In genomic region chrII:13834380-13835194, ce11 we compare ENCODE assay signal across 3 worm cellular contexts.
TF ChIP-seq lines count a peak whose summit lies in the region.

No protein-coding gene starts in this region.

TF ChIP-seq in whole organism, L1 larva, 84 proteins besides CTCF, POLR2A, EP300 and RAD21 (continued from another document and continues in another):
- peak in 3 of 6 experiments; percentile 32 to 80 (median 78) for TF ChIP-seq elt-3 (tag; optimal IDR thresholded peaks at IDR 0.05; lab: Kevin White, UChicago)
- no peak for TF ChIP-seq ets-5 (GFP tag; IDR thresholded peaks at IDR 0.05; lab: Robert Waterston, UW)
- TF ChIP-seq elt-2 (tag; optimal IDR thresholded peaks at IDR 0.05; lab: Kevin White, UChicago): peak; percentile 70
- TF ChIP-seq isw-1 (GFP tag; IDR thresholded peaks at IDR 0.05; lab: Robert Waterston, UW): peak; percentile 72
- peak; percentile 85 for TF ChIP-seq ama-1 (optimal IDR thresholded peaks at IDR 0.05; lab: Kevin White, UChicago)
- TF ChIP-seq sup-37 (GFP tag; optimal IDR thresholded peaks at IDR 0.05; lab: Kevin White, UChicago): peak; percentile 65
- peak; percentile 58 for TF ChIP-seq fkh-4 (tag; optimal IDR thresholded peaks at IDR 0.05; lab: Kevin White, UChicago; ENCODE audit: borderline replicate concordance)
- peak; percentile 12 for TF ChIP-seq nhr-11 (tag; optimal IDR thresholded peaks at IDR 0.05; lab: Kevin White, UChicago)
- TF ChIP-seq tbx-2 (tag; optimal IDR thresholded peaks at IDR 0.05; lab: Kevin White, UChicago): peak; percentile 94
- TF ChIP-seq lin-35 (GFP tag; optimal IDR thresholded peaks at IDR 0.05; lab: Kevin White, UChicago): peak; percentile 85 to 89
- TF ChIP-seq nhr-77 (tag; optimal IDR thresholded peaks at IDR 0.05; lab: Kevin White, UChicago): peak; percentile 91
- TF ChIP-seq lin-39 (tag; optimal IDR thresholded peaks at IDR 0.05; lab: Kevin White, UChicago): peak; percentile 92
- peak; percentile 97 for TF ChIP-seq nhr-20 (tag; optimal IDR thresholded peaks at IDR 0.05; lab: Kevin White, UChicago)
- peak; percentile 94 for TF ChIP-seq lin-13 (GFP tag; optimal IDR thresholded peaks at IDR 0.05; lab: Kevin White, UChicago)
- TF ChIP-seq egl-13 (tag; optimal IDR thresholded peaks at IDR 0.05; lab: Kevin White, UChicago): peak; percentile 94
- TF ChIP-seq swsn-7 (tag; optimal IDR thresholded peaks at IDR 0.05; lab: Kevin White, UChicago): peak; percentile 97
- peak; percentile 65 for TF ChIP-seq skn-1 (tag; optimal IDR thresholded peaks at IDR 0.05; lab: Kevin White, UChicago)
- TF ChIP-seq blmp-1 (tag; optimal IDR thresholded peaks at IDR 0.05; lab: Kevin White, UChicago): peak; percentile 78
- TF ChIP-seq snu-23 (GFP tag; optimal IDR thresholded peaks at IDR 0.05; lab: Kevin White, UChicago): peak; percentile 97
- TF ChIP-seq ceh-8 (GFP tag; optimal IDR thresholded peaks at IDR 0.05; lab: Kevin White, UChicago): peak; percentile 94
- TF ChIP-seq F16B12.6 (tag; optimal IDR thresholded peaks at IDR 0.05; lab: Kevin White, UChicago): peak; percentile 65
- TF ChIP-seq C16A3.4 (tag; optimal IDR thresholded peaks at IDR 0.05; lab: Kevin White, UChicago): peak; percentile 95
- TF ChIP-seq unc-98 (GFP tag; IDR thresholded peaks at IDR 0.05; lab: Robert Waterston, UW): no peak
- no peak for TF ChIP-seq zag-1 (tag; optimal IDR thresholded peaks at IDR 0.05; lab: Kevin White, UChicago)
- peak; percentile 50 for TF ChIP-seq Y116A8C.19 (tag; optimal IDR thresholded peaks at IDR 0.05; lab: Kevin White, UChicago; ENCODE audit: borderline replicate concordance)
- peak; percentile 95 for TF ChIP-seq aly-2 (tag; optimal IDR thresholded peaks at IDR 0.05; lab: Kevin White, UChicago)
- TF ChIP-seq nhr-76 (tag; optimal IDR thresholded peaks at IDR 0.05; lab: Kevin White, UChicago): peak; percentile 54
- peak; percentile 61 for TF ChIP-seq aha-1 (tag; optimal IDR thresholded peaks at IDR 0.05; lab: Kevin White, UChicago)
- TF ChIP-seq C34B4.2 (tag; optimal IDR thresholded peaks at IDR 0.05; lab: Kevin White, UChicago): no peak
- peak; percentile 89 for TF ChIP-seq sox-4 (tag; optimal IDR thresholded peaks at IDR 0.05; lab: Kevin White, UChicago)
- peak; percentile 71 to 81 (median 78) for TF ChIP-seq dpl-1 (GFP tag; optimal IDR thresholded peaks at IDR 0.05; lab: Kevin White, UChicago)
- TF ChIP-seq nhr-237 (tag; optimal IDR thresholded peaks at IDR 0.05; lab: Kevin White, UChicago): peak; percentile 62
- peak; percentile 88 for TF ChIP-seq zip-4 (GFP tag; optimal IDR thresholded peaks at IDR 0.05; lab: Kevin White, UChicago)
- peak; percentile 84 for TF ChIP-seq fkh-10 (GFP tag; optimal IDR thresholded peaks at IDR 0.05; lab: Kevin White, UChicago)
- peak; percentile 92 for TF ChIP-seq lin-14 (GFP tag; optimal IDR thresholded peaks at IDR 0.05; lab: Kevin White, UChicago)
- TF ChIP-seq mef-2 (tag; optimal IDR thresholded peaks at IDR 0.05; lab: Kevin White, UChicago): peak; percentile 49
- peak; percentile 97 for TF ChIP-seq unc-130 (tag; optimal IDR thresholded peaks at IDR 0.05; lab: Kevin White, UChicago)
- TF ChIP-seq ceh-88 (GFP tag; IDR thresholded peaks at IDR 0.05; lab: Robert Waterston, UW): peak; percentile 86
- TF ChIP-seq nhr-85 (tag; lab: Kevin White, UChicago): peak; percentile 93
- peak; percentile 98 for TF ChIP-seq nhr-47 (tag; optimal IDR thresholded peaks at IDR 0.05; lab: Kevin White, UChicago)
- no peak for TF ChIP-seq ceh-63 (GFP tag; optimal IDR thresholded peaks at IDR 0.05; lab: Kevin White, UChicago)
- TF ChIP-seq nhr-19 (GFP tag; conservative IDR thresholded peaks at IDR 0.05; lab: Robert Waterston, UW): peak; percentile 92
- no peak for TF ChIP-seq egl-27 (tag; optimal IDR thresholded peaks at IDR 0.05; lab: Kevin White, UChicago)
- peak; percentile 90 for TF ChIP-seq fos-1 (tag; optimal IDR thresholded peaks at IDR 0.05; lab: Kevin White, UChicago)

TF ChIP-seq in whole organism, L3 larva, 47 proteins besides CTCF, POLR2A, EP300 and RAD21 (continued from another document):
- TF ChIP-seq elt-1 (tag; optimal IDR thresholded peaks at IDR 0.05; lab: Kevin White, UChicago) (peak; percentile 53), nhr-12 (tag; optimal IDR thresholded peaks at IDR 0.05; lab: Kevin White, UChicago) (no peak), mml-1 (tag; optimal IDR thresholded peaks at IDR 0.05; lab: Kevin White, UChicago) (peak; percentile 41), ztf-11 (tag; optimal IDR thresholded peaks at IDR 0.05; lab: Kevin White, UChicago) (no peak), fos-1 (tag; optimal IDR thresholded peaks at IDR 0.05; lab: Kevin White, UChicago) (peak; percentile 57), skn-1 (tag; optimal IDR thresholded peaks at IDR 0.05; lab: Kevin White, UChicago) (peak; percentile 90), nhr-76 (tag; optimal IDR thresholded peaks at IDR 0.05; lab: Kevin White, UChicago) (no peak), pqm-1 (tag; optimal IDR thresholded peaks at IDR 0.05; lab: Kevin White, UChicago) (peak; percentile 46), ztf-4 (tag; optimal IDR thresholded peaks at IDR 0.05; lab: Kevin White, UChicago) (peak; percentile 27), nfya-1 (tag; optimal IDR thresholded peaks at IDR 0.05; lab: Kevin White, UChicago; ENCODE audit: insufficient read depth) (peak; percentile 93), elt-3 (tag; optimal IDR thresholded peaks at IDR 0.05; lab: Kevin White, UChicago) (peak in 1 of 3 experiments; percentile 25), ceh-16 (tag; optimal IDR thresholded peaks at IDR 0.05; lab: Kevin White, UChicago) (no peak), aly-2 (tag; optimal IDR thresholded peaks at IDR 0.05; lab: Kevin White, UChicago) (no peak), tbx-2 (tag; optimal IDR thresholded peaks at IDR 0.05; lab: Kevin White, UChicago) (peak; percentile 92), fkh-2 (tag; optimal IDR thresholded peaks at IDR 0.05; lab: Kevin White, UChicago) (no peak), elt-2 (tag; optimal IDR thresholded peaks at IDR 0.05; lab: Kevin White, UChicago) (peak; percentile 60), ama-1 (optimal IDR thresholded peaks at IDR 0.05; lab: Kevin White, UChicago) (peak; percentile 32), lsy-12 (tag; optimal IDR thresholded peaks at IDR 0.05; lab: Kevin White, UChicago) (peak; percentile 73), egl-5 (tag; optimal IDR thresholded peaks at IDR 0.05; lab: Kevin White, UChicago) (peak; percentile 89), ceh-82 (tag; optimal IDR thresholded peaks at IDR 0.05; lab: Kevin White, UChicago) (peak; percentile 86), egl-27 (tag; optimal IDR thresholded peaks at IDR 0.05; lab: Kevin White, UChicago) (peak; percentile 65), hmg-11 (tag; optimal IDR thresholded peaks at IDR 0.05; lab: Kevin White, UChicago) (peak; percentile 96), nhr-25 (tag; optimal IDR thresholded peaks at IDR 0.05; lab: Kevin White, UChicago) (peak; percentile 93)

TF ChIP-seq in whole organism, young adult, 124 proteins besides CTCF, POLR2A, EP300 and RAD21 (continued from another document and continues in another):
- TF ChIP-seq nfyb-1 (GFP tag; IDR thresholded peaks at IDR 0.05; lab: Robert Waterston, UW) (peak; percentile 92), repo-1 (tag; optimal IDR thresholded peaks at IDR 0.05; lab: Kevin White, UChicago) (peak; percentile 77), mel-28 (tag; optimal IDR thresholded peaks at IDR 0.05; lab: Kevin White, UChicago; ENCODE audit: borderline replicate concordance) (peak; percentile 54), gei-17 (GFP tag; optimal IDR thresholded peaks at IDR 0.05; lab: Kevin White, UChicago) (peak; percentile 81), egrh-3 (GFP tag; IDR thresholded peaks at IDR 0.05; lab: Robert Waterston, UW) (no peak), aptf-3 (GFP tag; IDR thresholded peaks at IDR 0.05; lab: Robert Waterston, UW) (0 out of 2 replicates have a peak, but pooled peaks have one; percentile 32), ztf-28 (GFP tag; IDR thresholded peaks at IDR 0.05; lab: Robert Waterston, UW) (0 out of 2 replicates have a peak, but pooled peaks have one; percentile 30), egl-44 (GFP tag; IDR thresholded peaks at IDR 0.05; lab: Robert Waterston, UW) (peak; percentile 66; the same call in 1 of the 2 replicates), nhr-90 (tag; optimal IDR thresholded peaks at IDR 0.05; lab: Kevin White, UChicago) (peak; percentile 47), ekl-4 (GFP tag; IDR thresholded peaks at IDR 0.05; lab: Robert Waterston, UW) (peak; percentile 63), dpff-1 (tag; optimal IDR thresholded peaks at IDR 0.05; lab: Kevin White, UChicago) (peak; percentile 45), cebp-1 (GFP tag; IDR thresholded peaks at IDR 0.05; lab: Robert Waterston, UW) (peak; percentile 84), cebp-1 (tag; optimal IDR thresholded peaks at IDR 0.05; lab: Kevin White, UChicago) (peak; percentile 90), nhr-27 (tag; optimal IDR thresholded peaks at IDR 0.05; lab: Kevin White, UChicago) (no peak), lsl-1 (GFP tag; optimal IDR thresholded peaks at IDR 0.05; lab: Kevin White, UChicago) (peak; percentile 5), nhr-80 (tag; optimal IDR thresholded peaks at IDR 0.05; lab: Kevin White, UChicago) (peak; percentile 44), Y53G8AR.9 (GFP tag; conservative IDR thresholded peaks at IDR 0.05; lab: Robert Waterston, UW) (peak; percentile 80), egl-18 (GFP tag; IDR thresholded peaks at IDR 0.05; lab: Robert Waterston, UW) (peak; percentile 59; the same call in 1 of the 2 replicates), B0336.3 (GFP tag; IDR thresholded peaks at IDR 0.05; lab: Robert Waterston, UW) (peak; percentile 53; the same call in 1 of the 2 replicates), madf-3 (GFP tag; IDR thresholded peaks at IDR 0.05; lab: Robert Waterston, UW) (0 out of 2 replicates have a peak, but pooled peaks have one; percentile 46), lsy-27 (tag; optimal IDR thresholded peaks at IDR 0.05; lab: Kevin White, UChicago; ENCODE audit: borderline replicate concordance, insufficient read depth) (no peak), F22D6.2 (tag; optimal IDR thresholded peaks at IDR 0.05; lab: Kevin White, UChicago) (peak; percentile 66), die-1 (tag; optimal IDR thresholded peaks at IDR 0.05; lab: Kevin White, UChicago) (peak; percentile 58), D2030.7 (GFP tag; IDR thresholded peaks at IDR 0.05; lab: Robert Waterston, UW) (peak; percentile 41), Y79H2A.3 (GFP tag; conservative IDR thresholded peaks at IDR 0.05; lab: Robert Waterston, UW) (no peak), dox-1 (GFP tag; IDR thresholded peaks at IDR 0.05; lab: Robert Waterston, UW) (peak; percentile 76; the same call in 1 of the 2 replicates), tbp1 (GFP tag; optimal IDR thresholded peaks at IDR 0.05; lab: Kevin White, UChicago) (peak; percentile 90), snpc-1.1 (tag; optimal IDR thresholded peaks at IDR 0.05; lab: Kevin White, UChicago; ENCODE audit: insufficient read depth) (peak; percentile 87), madf-8 (GFP tag; conservative IDR thresholded peaks at IDR 0.05; lab: Robert Waterston, UW) (0 out of 2 replicates have a peak, but pooled peaks have one; percentile 9), K11D2.4 (GFP tag; IDR thresholded peaks at IDR 0.05; lab: Robert Waterston, UW) (peak; percentile 67), nhr-179 (tag; optimal IDR thresholded peaks at IDR 0.05; lab: Kevin White, UChicago) (no peak), rpc-1 (optimal IDR thresholded peaks at IDR 0.05; lab: Kevin White, UChicago) (peak; percentile 79), rpc-1 (tag; optimal IDR thresholded peaks at IDR 0.05; lab: Kevin White, UChicago) (peak; percentile 78), ztf-18 (tag; optimal IDR thresholded peaks at IDR 0.05; lab: Kevin White, UChicago) (peak; percentile 39), F57A8.1 (GFP tag; optimal IDR thresholded peaks at IDR 0.05; lab: Kevin White, UChicago) (no peak), ceh-40 (GFP tag; IDR thresholded peaks at IDR 0.05; lab: Robert Waterston, UW) (no peak), unc-62 (GFP tag; optimal IDR thresholded peaks at IDR 0.05; lab: Kevin White, UChicago) (no peak), F52B5.7 (tag; optimal IDR thresholded peaks at IDR 0.05; lab: Kevin White, UChicago) (peak; percentile 53), mcd-1 (GFP tag; IDR thresholded peaks at IDR 0.05; lab: Robert Waterston, UW) (peak; percentile 90), chd-7 (tag; optimal IDR thresholded peaks at IDR 0.05; lab: Kevin White, UChicago) (peak; percentile 80), F49E8.2 (tag; optimal IDR thresholded peaks at IDR 0.05; lab: Kevin White, UChicago; ENCODE audit: insufficient read depth) (no peak), snpc-1.3 (tag; optimal IDR thresholded peaks at IDR 0.05; lab: Kevin White, UChicago; ENCODE audit: insufficient read depth) (peak; percentile 41), athp-1 (tag; optimal IDR thresholded peaks at IDR 0.05; lab: Kevin White, UChicago) (peak; percentile 54), sptf-2 (GFP tag; optimal IDR thresholded peaks at IDR 0.05; lab: Kevin White, UChicago) (no peak), T26A5.8 (tag; optimal IDR thresholded peaks at IDR 0.05; lab: Kevin White, UChicago) (no peak), K12H6.12 (tag; optimal IDR thresholded peaks at IDR 0.05; lab: Kevin White, UChicago) (peak; percentile 85), snpc-4 (GFP tag; optimal IDR thresholded peaks at IDR 0.05; lab: Kevin White, UChicago) (peak; percentile 97), snpc-4 (tag; optimal IDR thresholded peaks at IDR 0.05; lab: Kevin White, UChicago) (peak; percentile 98 to 100 (median 100)), F55B11.4 (tag; optimal IDR thresholded peaks at IDR 0.05; lab: Kevin White, UChicago; ENCODE audit: borderline replicate concordance, insufficient read depth) (no peak), zim-3 (tag; optimal IDR thresholded peaks at IDR 0.05; lab: Kevin White, UChicago) (peak; percentile 71), ztf-3 (GFP tag; optimal IDR thresholded peaks at IDR 0.05; lab: Kevin White, UChicago) (peak; percentile 14), B0035.1 (tag; optimal IDR thresholded peaks at IDR 0.05; lab: Kevin White, UChicago) (peak; percentile 33), ZK185.1 (tag; optimal IDR thresholded peaks at IDR 0.05; lab: Kevin White, UChicago; ENCODE audit: poor library complexity, severe bottlenecking) (peak; percentile 89), attf-6 (GFP tag; IDR thresholded peaks at IDR 0.05; lab: Robert Waterston, UW) (peak; percentile 67), fkh-3 (tag; optimal IDR thresholded peaks at IDR 0.05; lab: Kevin White, UChicago) (peak; percentile 28), xnd-1 (tag; optimal IDR thresholded peaks at IDR 0.05; lab: Kevin White, UChicago) (no peak), F10E7.11 (tag; optimal IDR thresholded peaks at IDR 0.05; lab: Kevin White, UChicago) (no peak), ceh-100 (GFP tag; IDR thresholded peaks at IDR 0.05; lab: Robert Waterston, UW) (peak; percentile 68), unc-130 (GFP tag; optimal IDR thresholded peaks at IDR 0.05; lab: Kevin White, UChicago) (peak; percentile 16), hrde-1 (tag; optimal IDR thresholded peaks at IDR 0.05; lab: Kevin White, UChicago; ENCODE audit: borderline replicate concordance) (no peak), bed-1 (GFP tag; IDR thresholded peaks at IDR 0.05; lab: Robert Waterston, UW) (no peak), nfya-2 (GFP tag; IDR thresholded peaks at IDR 0.05; lab: Robert Waterston, UW) (0 out of 2 replicates have a peak, but pooled peaks have one; percentile 41), hsf-1 (GFP tag; IDR thresholded peaks at IDR 0.05; lab: Robert Waterston, UW) (0 out of 2 replicates have a peak, but pooled peaks have one; percentile 32), lin-40 (tag; optimal IDR thresholded peaks at IDR 0.05; lab: Kevin White, UChicago) (peak; percentile 96), F37B4.10 (GFP tag; IDR thresholded peaks at IDR 0.05; lab: Robert Waterston, UW) (no peak), ztf-26 (tag; optimal IDR thresholded peaks at IDR 0.05; lab: Kevin White, UChicago) (peak; percentile 86), cebp-2 (GFP tag; IDR thresholded peaks at IDR 0.05; lab: Robert Waterston, UW) (0 out of 2 replicates have a peak, but pooled peaks have one; percentile 69), Y56A3A.18 (GFP tag; IDR thresholded peaks at IDR 0.05; lab: Robert Waterston, UW) (peak; percentile 92), ceh-27 (GFP tag; optimal IDR thresholded peaks at IDR 0.05; lab: Kevin White, UChicago) (peak; percentile 80)
